Fruit fly (Drosophila melanogaster): Measurements from ENCODE around the gene CG6845.

CG6845 gene

DNA sequence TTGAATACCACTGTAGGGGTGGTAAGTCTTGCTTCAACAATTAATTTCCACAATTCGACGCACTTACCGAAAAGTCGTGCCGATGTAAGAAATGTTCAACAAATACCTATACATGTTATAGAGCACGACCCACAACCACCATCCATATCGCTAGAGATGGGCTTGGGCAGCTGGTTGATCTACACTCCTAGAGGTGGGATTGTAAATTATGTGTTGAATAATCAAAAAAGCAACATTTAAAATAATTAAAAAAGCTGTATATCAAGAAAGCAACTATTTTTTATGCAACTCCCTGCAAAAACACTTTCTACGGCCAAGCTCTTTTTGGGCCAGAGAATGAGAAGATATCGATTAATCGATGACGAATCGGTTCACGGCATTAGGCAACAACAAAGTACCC lies 38.0 kb downstream of the CG6845 start, which contains the start of the genes CG34140, Mkp and Mtch (continued):
- no peak for TF ChIP-seq CG10147 (GFP tag; optimal IDR thresholded peaks at IDR 0.05)
- peak; percentile 80 for TF ChIP-seq dmrt11E (tag; optimal IDR thresholded peaks at IDR 0.05)
- peak; percentile 71 for TF ChIP-seq ssp (GFP tag; IDR thresholded peaks at IDR 0.05)
- TF ChIP-seq CG18011 (GFP tag; optimal IDR thresholded peaks at IDR 0.05), result peak; percentile 92
- TF ChIP-seq Atf6 (GFP tag; IDR thresholded peaks at IDR 0.05), result peak; percentile 78
- TF ChIP-seq TFAM (GFP tag; optimal IDR thresholded peaks at IDR 0.05), result no peak
- TF ChIP-seq Hey (tag; optimal IDR thresholded peaks at IDR 0.05), result no peak
- peak; percentile 14 for TF ChIP-seq CG17802 (tag; optimal IDR thresholded peaks at IDR 0.05)
- peak; percentile 97 for TF ChIP-seq BEAF-32 (GFP tag; optimal IDR thresholded peaks at IDR 0.05)
- peak; percentile 83 for TF ChIP-seq Atf-2 (GFP tag; optimal IDR thresholded peaks at IDR 0.05)
- TF ChIP-seq yki (optimal IDR thresholded peaks at IDR 0.05), result no peak
- peak; percentile 72 for TF ChIP-seq Awh (GFP tag; IDR thresholded peaks at IDR 0.05)
- TF ChIP-seq seq (GFP tag; IDR thresholded peaks at IDR 0.05), result peak; percentile 48; the same call in 1 of the 2 replicates
- peak; percentile 82 for TF ChIP-seq Optix (GFP tag; IDR thresholded peaks at IDR 0.05)
- TF ChIP-seq crc (GFP tag; optimal IDR thresholded peaks at IDR 0.05), result peak; percentile 84
- TF ChIP-seq CG18599 (GFP tag; optimal IDR thresholded peaks at IDR 0.05), result peak; percentile 88
- TF ChIP-seq run (tag; optimal IDR thresholded peaks at IDR 0.05), result peak; percentile 67
- TF ChIP-seq sima (GFP tag; optimal IDR thresholded peaks at IDR 0.05), result peak; percentile 69
- peak; percentile 97 for TF ChIP-seq Doc3 (GFP tag; IDR thresholded peaks at IDR 0.05; ENCODE audit: partially characterized antibody)
- peak; percentile 4 for TF ChIP-seq CG10565 (GFP tag; optimal IDR thresholded peaks at IDR 0.05)
- TF ChIP-seq CG13624 (GFP tag; optimal IDR thresholded peaks at IDR 0.05), result no peak
- peak; percentile 86 for TF ChIP-seq CG10462 (GFP tag; optimal IDR thresholded peaks at IDR 0.05)
- TF ChIP-seq trem (tag; optimal IDR thresholded peaks at IDR 0.05), result peak; percentile 92
- TF ChIP-seq ATbp (GFP tag; optimal IDR thresholded peaks at IDR 0.05), result no peak
- TF ChIP-seq CG8388 (GFP tag; optimal IDR thresholded peaks at IDR 0.05), result peak; percentile 77
- TF ChIP-seq CG10431 (GFP tag; optimal IDR thresholded peaks at IDR 0.05), result peak; percentile 85
- peak; percentile 40 for TF ChIP-seq CG7987 (GFP tag; optimal IDR thresholded peaks at IDR 0.05)
- no peak for TF ChIP-seq PHDP (tag; optimal IDR thresholded peaks at IDR 0.05)
- no peak for TF ChIP-seq CG15269 (tag; optimal IDR thresholded peaks at IDR 0.05)
- no peak for TF ChIP-seq CG4707 (GFP tag; optimal IDR thresholded peaks at IDR 0.05)
- peak; percentile 92 for TF ChIP-seq bab2 (GFP tag; optimal IDR thresholded peaks at IDR 0.05)
- no peak for TF ChIP-seq ac (GFP tag; optimal IDR thresholded peaks at IDR 0.05)
- peak; percentile 76 for TF ChIP-seq dysf (GFP tag; IDR thresholded peaks at IDR 0.05)
- TF ChIP-seq pb (GFP tag; optimal IDR thresholded peaks at IDR 0.05), result peak; percentile 39
- TF ChIP-seq wor (GFP tag; IDR thresholded peaks at IDR 0.05), result peak; percentile 57
- TF ChIP-seq sc (optimal IDR thresholded peaks at IDR 0.05), result no peak
- TF ChIP-seq sc (GFP tag; optimal IDR thresholded peaks at IDR 0.05), result no peak
- peak; percentile 33; the same call in 1 of the 3 replicates for TF ChIP-seq CG11093 (GFP tag; IDR thresholded peaks at IDR 0.05)
- no peak for TF ChIP-seq dati (GFP tag; IDR thresholded peaks at IDR 0.05)
- peak; percentile 67 for TF ChIP-seq CG13123 (GFP tag; optimal IDR thresholded peaks at IDR 0.05)
- TF ChIP-seq CG10543 (GFP tag; optimal IDR thresholded peaks at IDR 0.05), result peak; percentile 87
- TF ChIP-seq CG11696 (GFP tag; IDR thresholded peaks at IDR 0.05), result 0 out of 2 replicates have a peak, but pooled peaks have one; percentile 39
- peak; percentile 96 for TF ChIP-seq lilli (GFP tag; optimal IDR thresholded peaks at IDR 0.05)
- TF ChIP-seq Hr51 (GFP tag; optimal IDR thresholded peaks at IDR 0.05), result peak in 1 of 2 experiments; percentile 91
- peak; percentile 72 for TF ChIP-seq cato (GFP tag; optimal IDR thresholded peaks at IDR 0.05; ENCODE audit: borderline replicate concordance)
- TF ChIP-seq CG17385 (GFP tag; optimal IDR thresholded peaks at IDR 0.05), result peak; percentile 74
- peak; percentile 71 for TF ChIP-seq fd3F (GFP tag; optimal IDR thresholded peaks at IDR 0.05)
- TF ChIP-seq CG3838 (GFP tag; optimal IDR thresholded peaks at IDR 0.05), result peak; percentile 63
- TF ChIP-seq Bdp1 (GFP tag; optimal IDR thresholded peaks at IDR 0.05), result peak; percentile 85
- 0 out of 2 replicates have a peak, but pooled peaks have one; percentile 21 for TF ChIP-seq sens-2 (GFP tag; IDR thresholded peaks at IDR 0.05)
- TF ChIP-seq CG10321 (GFP tag; IDR thresholded peaks at IDR 0.05), result 0 out of 2 replicates have a peak, but pooled peaks have one; percentile 26

All from whole organism, embryonic.